Fruit fly (Drosophila melanogaster) whole organism, embryonic: Measurements from ENCODE around the gene Ctu2.

ENCODE experiments used
- Abd-B ChIP-seq: fragments of 200-800 bp; sonication (Bioruptor generic); optimal IDR thresholded peaks from 2 replicates; lab custom pipeline; 2018; ENCODE audit warnings: missing biosample characterization, mild to moderate bottlenecking, missing genetic modification characterization, moderate library complexity
- Bgb ChIP-seq: fragments of 200-800 bp; sonication (Bioruptor generic); IDR thresholded peaks from 2 replicates; pipeline ENCODE4 v1.3.6; 2022; ENCODE audit warnings: missing biosample characterization, missing genetic modification characterization; ENCODE audit not compliant: partially characterized antibody
- C15 ChIP-seq: fragments of 200-800 bp; sonication (Bioruptor generic); IDR thresholded peaks from 3 replicates; pipeline ENCODE4 v1.3.6; 2022; ENCODE audit warnings: missing biosample characterization, missing genetic modification characterization
- CG10209 ChIP-seq: fragments of 200-800 bp; sonication (Bioruptor generic); optimal IDR thresholded peaks from 3 replicates; lab custom pipeline; 2017; ENCODE audit warnings: missing biosample characterization, mild to moderate bottlenecking, missing genetic modification characterization, missing genetic modification reagents
- CG10321 ChIP-seq: fragments of 200-800 bp; sonication (Bioruptor generic); IDR thresholded peaks from 2 replicates; pipeline ENCODE4 v1.3.6; 2022; ENCODE audit warnings: missing biosample characterization, missing genetic modification characterization
- CG12104 ChIP-seq: fragments of 200-800 bp; sonication (Bioruptor generic); optimal IDR thresholded peaks from 3 replicates; lab custom pipeline; 2016; ENCODE audit warnings: missing biosample characterization, missing genetic modification characterization
- CG12769 ChIP-seq: fragments of 200-800 bp; sonication (Bioruptor generic); optimal IDR thresholded peaks from 2 replicates; lab custom pipeline; 2019; ENCODE audit warnings: missing biosample characterization, mild to moderate bottlenecking, missing genetic modification characterization, moderate library complexity
- CG13287 ChIP-seq: fragments of 200-800 bp; sonication (Bioruptor generic); IDR thresholded peaks from 2 replicates; pipeline ENCODE4 v1.3.6; 2022; ENCODE audit warnings: missing biosample characterization, missing genetic modification characterization; ENCODE audit not compliant: partially characterized antibody
- CG13894 ChIP-seq: fragments of 200-800 bp; sonication (Bioruptor generic); optimal IDR thresholded peaks from 3 replicates; lab custom pipeline; 2018; ENCODE audit warnings: missing biosample characterization, mild to moderate bottlenecking, missing genetic modification characterization, moderate library complexity
- CG14860 ChIP-seq: fragments of 200-800 bp; sonication (Bioruptor generic); IDR thresholded peaks from 3 replicates; pipeline ENCODE4 v1.3.6; 2022; ENCODE audit warnings: missing biosample characterization, missing genetic modification characterization; ENCODE audit not compliant: partially characterized antibody
- CG32767 ChIP-seq: fragments of 200-800 bp; sonication (Bioruptor generic); IDR thresholded peaks from 2 replicates; pipeline ENCODE4 v1.3.6; 2022; ENCODE audit warnings: missing biosample characterization, missing genetic modification characterization
- CG3407 ChIP-seq: fragments of 200-800 bp; sonication (Bioruptor generic); optimal IDR thresholded peaks from 2 replicates; lab custom pipeline; 2018; ENCODE audit warnings: missing biosample characterization, mild to moderate bottlenecking, missing genetic modification characterization
- CG34422 ChIP-seq: fragments of 200-800 bp; sonication (Bioruptor generic); IDR thresholded peaks from 3 replicates; pipeline ENCODE4 v1.3.6; 2022; ENCODE audit warnings: missing biosample characterization, missing genetic modification characterization
- CG4404 ChIP-seq: fragments of 200-800 bp; sonication (Bioruptor generic); IDR thresholded peaks from 2 replicates; pipeline ENCODE4 v1.3.6; 2022; ENCODE audit warnings: missing biosample characterization, missing genetic modification characterization
- CG4707 ChIP-seq: fragments of 200-800 bp; sonication (Bioruptor generic); optimal IDR thresholded peaks from 2 replicates; lab custom pipeline; 2018; ENCODE audit warnings: missing biosample characterization, mild to moderate bottlenecking, missing genetic modification characterization, moderate library complexity
- CG6813 ChIP-seq: fragments of 200-800 bp; sonication (Bioruptor generic); optimal IDR thresholded peaks from 2 replicates; lab custom pipeline; 2017; ENCODE audit warnings: missing biosample characterization, missing genetic modification characterization, mild to moderate bottlenecking, moderate library complexity, missing genetic modification reagents
- CG9932 ChIP-seq: fragments of 200-800 bp; sonication (Bioruptor generic); IDR thresholded peaks from 2 replicates; pipeline ENCODE4 v1.3.6; 2022; ENCODE audit warnings: missing biosample characterization, missing genetic modification characterization
- D19B ChIP-seq: fragments of 200-800 bp; sonication (Bioruptor generic); optimal IDR thresholded peaks from 2 replicates; lab custom pipeline; 2017; ENCODE audit warnings: missing biosample characterization, mild to moderate bottlenecking, missing genetic modification characterization
- Deaf1 ChIP-seq: fragments of 200-800 bp; optimal IDR thresholded peaks from 3 replicates; lab custom pipeline; 2019; ENCODE audit warnings: missing biosample characterization, mild to moderate bottlenecking, missing genetic modification characterization, moderate library complexity
- Dref ChIP-seq: fragments of 200-800 bp; sonication (Bioruptor generic); IDR thresholded peaks from 2 replicates; pipeline ENCODE4 v1.3.6; 2022; ENCODE audit warnings: missing biosample characterization, missing genetic modification characterization
- E2f1 ChIP-seq: fragments of 200-800 bp; sonication (Bioruptor generic); IDR thresholded peaks from 2 replicates; pipeline ENCODE4 v1.3.6; 2022; ENCODE audit warnings: missing biosample characterization, missing genetic modification characterization
- Eip74EF ChIP-seq, 2 experiments: fragments of 200-800 bp in 1 of 2; fragments of >200 bp in 1 of 2; sonication (Bioruptor generic) in 1 of 2; optimal IDR thresholded peaks; 2 replicates each; lab custom pipeline; 2017 to 2019; ENCODE audit warnings: missing biosample characterization in 2 of 2, missing genetic modification characterization in 2 of 2, mild to moderate bottlenecking in 1 of 2, moderate library complexity in 1 of 2
- NC2α ChIP-seq: fragments of 200-800 bp; sonication (Bioruptor generic); optimal IDR thresholded peaks from 2 replicates; lab custom pipeline; 2016; ENCODE audit warnings: missing biosample characterization, missing genetic modification characterization
- Taf1 ChIP-seq: fragments of 200-800 bp; sonication (Bioruptor generic); IDR thresholded peaks from 2 replicates; pipeline ENCODE4 v1.3.6; 2022; ENCODE audit warnings: missing biosample characterization, missing genetic modification characterization
- Trl ChIP-seq, 3 experiments: fragments of >200 bp in 2 of 3; fragments of 200-800 bp in 1 of 3; sonication (Bioruptor generic) in 1 of 3; optimal IDR thresholded peaks; 2 replicates in 1 of 3; 3 replicates in 2 of 3; lab custom pipeline; 2016 to 2017; ENCODE audit warnings: missing biosample characterization in 1 of 3, missing genetic modification characterization in 1 of 3
- Usf ChIP-seq: fragments of 200-800 bp; sonication (Bioruptor generic); optimal IDR thresholded peaks from 2 replicates; lab custom pipeline; 2017; ENCODE audit warnings: missing genotype, missing biosample characterization, missing genetic modification characterization
- abd-A ChIP-seq: fragments of 200-800 bp; sonication (Bioruptor generic); optimal IDR thresholded peaks from 3 replicates; lab custom pipeline; 2019; ENCODE audit warnings: missing biosample characterization, mild to moderate bottlenecking, missing genetic modification characterization, moderate library complexity
- ara ChIP-seq: fragments of 200-800 bp; sonication (Bioruptor generic); IDR thresholded peaks from 2 replicates; pipeline ENCODE4 v1.3.6; 2022; ENCODE audit warnings: missing biosample characterization, missing genetic modification characterization
- chif ChIP-seq, 2 experiments: fragments of 200-800 bp; sonication (Bioruptor generic); optimal IDR thresholded peaks; 3 replicates each; lab custom pipeline; 2016; ENCODE audit warnings: missing biosample characterization in 2 of 2, missing genetic modification characterization in 2 of 2
- chinmo ChIP-seq: fragments of 200-800 bp; sonication (Bioruptor generic); IDR thresholded peaks from 4 replicates; pipeline ENCODE4 v1.3.6; 2022; ENCODE audit warnings: missing biosample characterization, missing genetic modification characterization; ENCODE audit not compliant: partially characterized antibody
- chm ChIP-seq: fragments of 200-800 bp; sonication (Bioruptor generic); IDR thresholded peaks from 2 replicates; pipeline ENCODE4 v1.3.6; 2022; ENCODE audit warnings: missing biosample characterization, missing genetic modification characterization
- ems ChIP-seq: fragments of 200-800 bp; sonication (Bioruptor generic); optimal IDR thresholded peaks from 3 replicates; lab custom pipeline; 2016; ENCODE audit warnings: missing biosample characterization, missing genetic modification characterization
- gcm2 ChIP-seq: fragments of 200-800 bp; sonication (Bioruptor generic); optimal IDR thresholded peaks from 2 replicates; lab custom pipeline; 2016; ENCODE audit warnings: missing biosample characterization, missing genetic modification characterization
- jigr1 ChIP-seq: fragments of 200-800 bp; sonication (Bioruptor generic); IDR thresholded peaks from 3 replicates; pipeline ENCODE4 v1.3.6; 2022; ENCODE audit warnings: missing biosample characterization, missing genetic modification characterization
- jumu ChIP-seq: fragments of 200-800 bp; sonication (Bioruptor generic); optimal IDR thresholded peaks from 3 replicates; lab custom pipeline; 2016; ENCODE audit warnings: missing biosample characterization, missing genetic modification characterization
- knrl ChIP-seq: fragments of 200-800 bp; sonication (Bioruptor generic); IDR thresholded peaks from 3 replicates; pipeline ENCODE4 v1.3.6; 2022; ENCODE audit warnings: missing biosample characterization, missing genetic modification characterization; ENCODE audit not compliant: partially characterized antibody
- lmd ChIP-seq: fragments of 200-800 bp; sonication (Bioruptor generic); IDR thresholded peaks from 2 replicates; pipeline ENCODE4 v1.3.6; 2022; ENCODE audit warnings: missing biosample characterization, missing genetic modification characterization
- lola ChIP-seq, 3 experiments: fragments of >200 bp in 2 of 3; fragments of 200-800 bp in 1 of 3; sonication (Bioruptor generic) in 1 of 3; optimal IDR thresholded peaks; 2 replicates each; lab custom pipeline; 2017 to 2019; ENCODE audit warnings: missing biosample characterization in 3 of 3, missing genetic modification characterization in 3 of 3, mild to moderate bottlenecking in 1 of 3, moderate library complexity in 1 of 3
- onecut ChIP-seq: fragments of 200-800 bp; sonication (Bioruptor generic); IDR thresholded peaks from 2 replicates; pipeline ENCODE4 v1.3.6; 2022; ENCODE audit warnings: missing biosample characterization, missing genetic modification characterization
- pzg ChIP-seq: fragments of 200-800 bp; sonication (Bioruptor generic); optimal IDR thresholded peaks from 3 replicates; lab custom pipeline; 2018; ENCODE audit warnings: missing biosample characterization, mild to moderate bottlenecking, missing genetic modification characterization, moderate library complexity
- seq ChIP-seq: fragments of 200-800 bp; sonication (Bioruptor generic); IDR thresholded peaks from 2 replicates; pipeline ENCODE4 v1.3.6; 2022; ENCODE audit warnings: missing biosample characterization, missing genetic modification characterization
- sim ChIP-seq: fragments of 200-800 bp; sonication (Bioruptor generic); IDR thresholded peaks from 2 replicates; pipeline ENCODE4 v1.3.6; 2022; ENCODE audit warnings: missing biosample characterization, missing genetic modification characterization
- trh ChIP-seq: fragments of 200-800 bp; sonication (Bioruptor generic); optimal IDR thresholded peaks from 2 replicates; lab custom pipeline; 2016; ENCODE audit warnings: missing biosample characterization, missing genetic modification characterization
- vvl ChIP-seq: fragments of 200-800 bp; sonication (Bioruptor generic); IDR thresholded peaks from 2 replicates; pipeline ENCODE4 v1.3.6; 2022; ENCODE audit warnings: missing biosample characterization, missing genetic modification characterization

Ctu2 gene

DNA sequence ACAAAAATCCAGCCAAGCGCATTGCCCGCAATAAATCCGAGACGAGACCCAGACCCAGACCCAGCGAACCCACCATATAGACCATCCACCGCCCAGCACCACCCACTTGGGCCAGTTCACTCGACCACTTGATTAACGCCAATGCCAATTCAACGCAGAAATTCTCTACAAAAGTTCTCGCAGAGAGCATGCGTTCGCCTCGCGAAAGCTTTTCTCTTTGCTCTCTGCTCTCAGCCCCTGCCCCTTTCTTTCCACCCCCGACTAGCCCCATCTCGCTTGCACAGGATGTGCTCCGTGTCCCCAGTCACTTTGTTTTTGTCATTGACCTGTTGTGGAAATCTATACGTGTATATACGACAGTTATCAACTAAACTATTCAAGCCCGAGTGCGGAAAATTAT is 26.6 kb upstream of the Ctu2 start (continued):
- TF ChIP-seq gcm2 (GFP tag; lab: Kevin White, UChicago) (no peak), onecut (GFP tag; lab: Robert Waterston, UW) (peak; percentile 19; the same call in 1 of the 2 replicates), CG10321 (no peak), CG14860 (GFP tag; lab: Robert Waterston, UW) (no peak), knrl (GFP tag; lab: Robert Waterston, UW) (no peak), CG12769 (tag; lab: Kevin White, UChicago) (no peak), Taf1 (GFP tag; lab: Robert Waterston, UW) (no peak), Trl (optimal IDR thresholded peaks at IDR 0.05; lab: Kevin White, UChicago) (peak; percentile 56 to 80), Trl (GFP tag; optimal IDR thresholded peaks at IDR 0.05; lab: Kevin White, UChicago) (no peak), Deaf1 (tag; lab: Kevin White, UChicago) (peak; percentile 22), trh (GFP tag; lab: Kevin White, UChicago) (no peak), CG13287 (GFP tag; lab: Robert Waterston, UW) (peak; percentile 24; the same call in 1 of the 2 replicates), ems (no peak), CG3407 (GFP tag; lab: Kevin White, UChicago) (no peak), C15 (no peak), CG34422 (GFP tag; lab: Robert Waterston, UW) (0 out of 3 replicates have a peak, but pooled peaks have one; percentile 18), chif (GFP tag; optimal IDR thresholded peaks at IDR 0.05; lab: Kevin White, UChicago) (no peak), CG4707 (GFP tag; lab: Kevin White, UChicago) (no peak), seq (peak; percentile 52; the same call in 1 of the 2 replicates), lola (GFP tag; optimal IDR thresholded peaks at IDR 0.05; lab: Kevin White, UChicago) (no peak), CG6813 (GFP tag; lab: Kevin White, UChicago) (no peak), CG32767 (GFP tag; lab: Robert Waterston, UW) (peak; percentile 35; the same call in 1 of the 2 replicates), Abd-B (GFP tag; lab: Kevin White, UChicago) (no peak), CG9932 (no peak), CG10209 (GFP tag; lab: Kevin White, UChicago) (no peak), Dref (0 out of 2 replicates have a peak, but pooled peaks have one; percentile 22), chm (0 out of 2 replicates have a peak, but pooled peaks have one; percentile 39), abd-A (tag; lab: Kevin White, UChicago) (peak; percentile 46), CG12104 (GFP tag; lab: Kevin White, UChicago) (no peak), sim (GFP tag; lab: Robert Waterston, UW) (no peak), E2f1 (GFP tag; lab: Robert Waterston, UW) (no peak), lmd (GFP tag; lab: Robert Waterston, UW) (no peak), CG4404 (GFP tag; lab: Robert Waterston, UW) (0 out of 2 replicates have a peak, but pooled peaks have one; percentile 15), Eip74EF (GFP tag; optimal IDR thresholded peaks at IDR 0.05; lab: Kevin White, UChicago) (no peak), Bgb (peak; percentile 18; the same call in 1 of the 2 replicates), NC2α (no peak), jigr1 (GFP tag; lab: Robert Waterston, UW) (no peak), chinmo (peak; percentile 44; the same call in 1 of the 4 replicates), Usf (GFP tag; lab: Kevin White, UChicago) (no peak), jumu (GFP tag; lab: Kevin White, UChicago) (no peak), ara (no peak), CG13894 (tag; lab: Kevin White, UChicago) (no peak), D19B (GFP tag; lab: Kevin White, UChicago) (no peak), pzg (GFP tag; lab: Kevin White, UChicago) (peak; percentile 12), vvl (no peak)
